Fruit fly (Drosophila melanogaster) whole organism: ENCODE measurements around the gene SCCRO.

Source experiments
- CG8478 ChIP-seq: fragments of >200 bp; optimal IDR thresholded peaks from 2 replicates; lab custom pipeline; 2018; ENCODE audit warnings: inconsistent platforms
- Dll ChIP-seq: fragments of >200 bp; optimal IDR thresholded peaks from 2 replicates; lab custom pipeline; 2017
- EcR ChIP-seq, 2 experiments: fragments of >200 bp; optimal IDR thresholded peaks; 2 replicates each; lab custom pipeline; 2017; ENCODE audit warnings: missing biosample characterization in 2 of 2, missing genetic modification characterization in 2 of 2, missing genetic modification reagents in 2 of 2
- pan ChIP-seq: fragments of >200 bp; optimal IDR thresholded peaks from 2 replicates; lab custom pipeline; 2017
- psq ChIP-seq: fragments of >200 bp; optimal IDR thresholded peaks from 2 replicates; lab custom pipeline; 2017
- usp ChIP-seq: fragments of >200 bp; optimal IDR thresholded peaks from 2 replicates; lab custom pipeline; 2017; ENCODE audit warnings: missing biosample characterization, missing genetic modification characterization, mixed read lengths

DNA sequence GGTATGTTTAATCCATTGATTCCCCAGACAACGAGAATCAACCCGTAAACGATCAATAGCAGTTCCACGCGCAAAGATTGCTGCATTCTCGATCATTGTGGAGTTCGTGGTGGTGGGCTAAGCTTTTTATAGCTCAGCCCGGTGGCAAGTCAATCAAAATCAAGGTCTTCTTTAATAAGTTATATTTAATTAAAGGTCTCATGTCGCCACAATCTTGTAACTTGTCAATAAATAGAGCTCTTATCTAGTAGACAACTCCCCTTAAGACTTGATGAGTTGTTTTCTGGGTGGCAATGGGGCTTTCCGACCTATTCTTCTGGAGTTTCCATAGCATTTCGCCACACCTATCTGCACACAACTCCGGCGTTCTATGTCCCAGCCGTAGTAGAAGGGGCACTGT, 35.1 kb upstream of the SCCRO start, which contains the start of gene CG42728:
- TF ChIP-seq psq (no peak), EcR (GFP tag; optimal IDR thresholded peaks at IDR 0.05; lab: Kevin White, UChicago) (no peak), Dll (lab: Kevin White, UChicago) (no peak), pan (lab: Kevin White, UChicago) (no peak), usp (no peak), CG8478 (no peak)
